Worm (Caenorhabditis elegans) whole organism, young adult: Measurements from ENCODE around the gene nlp-41.

Source experiments
- B0035.1 ChIP-seq: sonication (generic microtip); optimal IDR thresholded peaks from 2 replicates; lab custom pipeline; 2016; ENCODE audit warnings: missing genetic modification characterization, mild to moderate bottlenecking, missing compliant biosample characterization, missing genotype, missing genetic modification reagents
- B0261.1 ChIP-seq: sonication (generic microtip); optimal IDR thresholded peaks from 2 replicates; lab custom pipeline; 2016; ENCODE audit warnings: mild to moderate bottlenecking, missing genetic modification characterization, moderate library complexity, missing compliant biosample characterization
- D2030.7 ChIP-seq: fragments of 200-800 bp; sonication (Bioruptor generic); IDR thresholded peaks from 2 replicates; pipeline ENCODE4 v1.3.6; 2022; ENCODE audit warnings: missing genetic modification reagents, missing genetic modification characterization, missing compliant biosample characterization
- F23B12.7 ChIP-seq: sonication (generic microtip); optimal IDR thresholded peaks from 2 replicates; lab custom pipeline; 2017; ENCODE audit warnings: missing genetic modification characterization, mild to moderate bottlenecking, missing compliant biosample characterization, antibody characterized with exemption, moderate library complexity; ENCODE audit not compliant: insufficient read depth
- F49E8.2 ChIP-seq: sonication (generic microtip); optimal IDR thresholded peaks from 3 replicates; lab custom pipeline; 2017; ENCODE audit warnings: missing genetic modification characterization, mild to moderate bottlenecking, missing compliant biosample characterization, antibody characterized with exemption, moderate library complexity; ENCODE audit not compliant: insufficient read depth
- F52B5.7 ChIP-seq: sonication (generic microtip); optimal IDR thresholded peaks from 2 replicates; lab custom pipeline; 2016; ENCODE audit warnings: mild to moderate bottlenecking, missing genetic modification characterization, missing compliant biosample characterization
- F55B11.4 ChIP-seq: sonication (generic microtip); optimal IDR thresholded peaks from 2 replicates; lab custom pipeline; 2016; ENCODE audit warnings: missing compliant biosample characterization, missing genetic modification characterization, borderline replicate concordance; ENCODE audit not compliant: insufficient read depth
- F57A8.1 ChIP-seq: fragments of 200-800 bp; sonication (Bioruptor generic); optimal IDR thresholded peaks from 2 replicates; lab custom pipeline; 2018; ENCODE audit warnings: mild to moderate bottlenecking, missing genetic modification characterization, moderate library complexity, missing compliant biosample characterization
- F57C9.4 ChIP-seq: sonication (generic microtip); optimal IDR thresholded peaks from 2 replicates; lab custom pipeline; 2017; ENCODE audit warnings: mild to moderate bottlenecking, missing genetic modification characterization, missing compliant biosample characterization
- K11D2.4 ChIP-seq: fragments of 200-800 bp; sonication (Bioruptor generic); IDR thresholded peaks from 2 replicates; pipeline ENCODE4 v1.3.6; 2022; ENCODE audit warnings: missing genetic modification reagents, missing genetic modification characterization, missing compliant biosample characterization
- Y53F4B.3 ChIP-seq: fragments of 200-800 bp; sonication (Bioruptor generic); IDR thresholded peaks from 2 replicates; pipeline ENCODE4 v1.3.6; 2022; ENCODE audit warnings: missing genetic modification reagents, missing genetic modification characterization, missing compliant biosample characterization
- Y53G8AR.9 ChIP-seq: fragments of 200-800 bp; sonication (Bioruptor generic); conservative IDR thresholded peaks from 2 replicates; pipeline ENCODE4 v1.3.6; 2022; ENCODE audit warnings: missing genetic modification reagents, missing genetic modification characterization, missing compliant biosample characterization
- Y95B8A.8 ChIP-seq: fragments of 200-800 bp; sonication (Bioruptor generic); IDR thresholded peaks from 2 replicates; pipeline ENCODE4 v1.3.6; 2022; ENCODE audit warnings: missing genetic modification reagents, missing genetic modification characterization, missing compliant biosample characterization
- ZK185.1 ChIP-seq: sonication (generic microtip); optimal IDR thresholded peaks from 2 replicates; lab custom pipeline; 2016; ENCODE audit warnings: mild to moderate bottlenecking, missing genetic modification characterization, missing compliant biosample characterization; ENCODE audit not compliant: poor library complexity, severe bottlenecking
- atf-7 ChIP-seq: sonication (generic microtip); optimal IDR thresholded peaks from 2 replicates; lab custom pipeline; 2017; ENCODE audit warnings: mild to moderate bottlenecking, missing genetic modification characterization, missing compliant biosample characterization
- attf-6 ChIP-seq: fragments of 200-800 bp; sonication (Bioruptor generic); IDR thresholded peaks from 2 replicates; pipeline ENCODE4 v1.3.6; 2022; ENCODE audit warnings: missing genetic modification reagents, missing genetic modification characterization, missing compliant biosample characterization
- bed-2 ChIP-seq: fragments of 200-800 bp; sonication (Bioruptor generic); IDR thresholded peaks from 2 replicates; pipeline ENCODE4 v1.3.6; 2022; ENCODE audit warnings: missing genetic modification reagents, missing genetic modification characterization, missing compliant biosample characterization
- ceh-27 ChIP-seq: fragments of 200-800 bp; sonication (Bioruptor generic); optimal IDR thresholded peaks from 2 replicates; lab custom pipeline; 2018; ENCODE audit warnings: mild to moderate bottlenecking, missing genetic modification characterization, moderate library complexity, missing compliant biosample characterization
- ceh-40 ChIP-seq: fragments of 200-800 bp; sonication (Bioruptor generic); IDR thresholded peaks from 2 replicates; pipeline ENCODE4 v1.3.6; 2022; ENCODE audit warnings: missing genetic modification characterization, missing compliant biosample characterization
- chd-7 ChIP-seq: sonication (generic microtip); optimal IDR thresholded peaks from 2 replicates; lab custom pipeline; 2016; ENCODE audit warnings: mild to moderate bottlenecking, missing genetic modification characterization, moderate library complexity, missing compliant biosample characterization
- die-1 ChIP-seq: sonication (generic microtip); optimal IDR thresholded peaks from 2 replicates; lab custom pipeline; 2016; ENCODE audit warnings: missing genotype, mild to moderate bottlenecking, missing genetic modification characterization, missing compliant biosample characterization
- egl-18 ChIP-seq: fragments of 200-800 bp; sonication (Bioruptor generic); IDR thresholded peaks from 2 replicates; pipeline ENCODE4 v1.3.6; 2022; ENCODE audit warnings: missing genetic modification reagents, missing genetic modification characterization, missing compliant biosample characterization
- egrh-3 ChIP-seq: fragments of 200-800 bp; sonication (Bioruptor generic); IDR thresholded peaks from 2 replicates; pipeline ENCODE4 v1.3.6; 2022; ENCODE audit warnings: missing genetic modification reagents, missing genetic modification characterization, missing compliant biosample characterization
- ets-4 ChIP-seq: fragments of 200-800 bp; sonication (Bioruptor generic); optimal IDR thresholded peaks from 2 replicates; lab custom pipeline; 2018; ENCODE audit warnings: mild to moderate bottlenecking, missing genetic modification characterization, missing compliant biosample characterization
- gei-17 ChIP-seq: fragments of 200-800 bp; sonication (Bioruptor generic); optimal IDR thresholded peaks from 2 replicates; lab custom pipeline; 2018; ENCODE audit warnings: mild to moderate bottlenecking, missing genetic modification characterization, missing compliant biosample characterization
- hmg-1.2 ChIP-seq: fragments of 200-800 bp; sonication (Bioruptor generic); IDR thresholded peaks from 2 replicates; pipeline ENCODE4 v1.3.6; 2022; ENCODE audit warnings: missing genetic modification reagents, missing genetic modification characterization, missing compliant biosample characterization
- let-526 ChIP-seq: fragments of 200-800 bp; sonication (Bioruptor generic); IDR thresholded peaks from 2 replicates; pipeline ENCODE4 v1.3.6; 2022; ENCODE audit warnings: missing genetic modification reagents, missing genetic modification characterization, missing compliant biosample characterization
- lin-40 ChIP-seq: sonication (generic microtip); optimal IDR thresholded peaks from 2 replicates; lab custom pipeline; 2016; ENCODE audit warnings: missing genetic modification characterization, mild to moderate bottlenecking, missing compliant biosample characterization, missing genotype, missing genetic modification reagents
- lin-54 ChIP-seq: fragments of 200-800 bp; sonication (Bioruptor generic); optimal IDR thresholded peaks from 2 replicates; lab custom pipeline; 2018; ENCODE audit warnings: mild to moderate bottlenecking, missing genetic modification characterization, missing compliant biosample characterization
- lsl-1 ChIP-seq: fragments of 200-800 bp; sonication (Bioruptor generic); optimal IDR thresholded peaks from 2 replicates; lab custom pipeline; 2018; ENCODE audit warnings: mild to moderate bottlenecking, missing genetic modification characterization, moderate library complexity, missing compliant biosample characterization
- madf-6 ChIP-seq: fragments of 200-800 bp; sonication (Bioruptor generic); IDR thresholded peaks from 2 replicates; pipeline ENCODE4 v1.3.6; 2022; ENCODE audit warnings: missing genetic modification reagents, missing genetic modification characterization, missing compliant biosample characterization
- madf-8 ChIP-seq: fragments of 200-800 bp; sonication (Bioruptor generic); conservative IDR thresholded peaks from 2 replicates; pipeline ENCODE4 v1.3.6; 2022; ENCODE audit warnings: missing genetic modification reagents, missing genetic modification characterization, missing compliant biosample characterization
- mxl-1 ChIP-seq: sonication (generic microtip); optimal IDR thresholded peaks from 2 replicates; lab custom pipeline; 2016; ENCODE audit warnings: missing genetic modification characterization, missing compliant biosample characterization
- nfyb-1 ChIP-seq: fragments of 200-800 bp; sonication (Bioruptor generic); IDR thresholded peaks from 2 replicates; pipeline ENCODE4 v1.3.6; 2022; ENCODE audit warnings: missing genetic modification reagents, missing genetic modification characterization, missing compliant biosample characterization
- nhr-120 ChIP-seq: fragments of 200-800 bp; sonication (Bioruptor generic); IDR thresholded peaks from 2 replicates; pipeline ENCODE4 v1.3.6; 2022; ENCODE audit warnings: missing genetic modification characterization, missing compliant biosample characterization
- nhr-179 ChIP-seq: sonication (generic microtip); optimal IDR thresholded peaks from 2 replicates; lab custom pipeline; 2016; ENCODE audit warnings: mild to moderate bottlenecking, missing genetic modification characterization, missing compliant biosample characterization
- nhr-27 ChIP-seq: fragments of 200-800 bp; sonication (Bioruptor generic); optimal IDR thresholded peaks from 2 replicates; lab custom pipeline; 2018; ENCODE audit warnings: mild to moderate bottlenecking, missing genetic modification characterization, moderate library complexity, missing compliant biosample characterization
- nhr-80 ChIP-seq: sonication (generic microtip); optimal IDR thresholded peaks from 2 replicates; lab custom pipeline; 2016; ENCODE audit warnings: missing genetic modification characterization, missing compliant biosample characterization
- repo-1 ChIP-seq: sonication (generic microtip); optimal IDR thresholded peaks from 2 replicates; lab custom pipeline; 2017; ENCODE audit warnings: mild to moderate bottlenecking, missing genetic modification characterization, missing compliant biosample characterization
- somi-1 ChIP-seq: fragments of 200-800 bp; sonication (Bioruptor generic); optimal IDR thresholded peaks from 2 replicates; lab custom pipeline; 2018; ENCODE audit warnings: mild to moderate bottlenecking, missing genetic modification characterization, missing compliant biosample characterization
- unc-130 ChIP-seq: sonication (generic microtip); optimal IDR thresholded peaks from 2 replicates; lab custom pipeline; 2016; ENCODE audit warnings: missing genetic modification reagents, missing genetic modification characterization, missing compliant biosample characterization
- unc-62 ChIP-seq: fragments of 150-350 bp; optimal IDR thresholded peaks from 2 replicates; lab custom pipeline; 2014; ENCODE audit warnings: missing biosample characterization, missing genetic modification reagents, missing genetic modification characterization
- zim-3 ChIP-seq: sonication (generic microtip); optimal IDR thresholded peaks from 2 replicates; lab custom pipeline; 2017; ENCODE audit warnings: mild to moderate bottlenecking, missing genetic modification characterization, moderate library complexity, missing compliant biosample characterization
- ztf-25 ChIP-seq: fragments of 200-800 bp; sonication (Bioruptor generic); IDR thresholded peaks from 2 replicates; pipeline ENCODE4 v1.3.6; 2022; ENCODE audit warnings: missing genetic modification reagents, missing genetic modification characterization, missing compliant biosample characterization
- ztf-28 ChIP-seq: fragments of 200-800 bp; sonication (Bioruptor generic); IDR thresholded peaks from 2 replicates; pipeline ENCODE4 v1.3.6; 2022; ENCODE audit warnings: missing genetic modification reagents, missing genetic modification characterization, missing compliant biosample characterization

nlp-41 gene

DNA sequence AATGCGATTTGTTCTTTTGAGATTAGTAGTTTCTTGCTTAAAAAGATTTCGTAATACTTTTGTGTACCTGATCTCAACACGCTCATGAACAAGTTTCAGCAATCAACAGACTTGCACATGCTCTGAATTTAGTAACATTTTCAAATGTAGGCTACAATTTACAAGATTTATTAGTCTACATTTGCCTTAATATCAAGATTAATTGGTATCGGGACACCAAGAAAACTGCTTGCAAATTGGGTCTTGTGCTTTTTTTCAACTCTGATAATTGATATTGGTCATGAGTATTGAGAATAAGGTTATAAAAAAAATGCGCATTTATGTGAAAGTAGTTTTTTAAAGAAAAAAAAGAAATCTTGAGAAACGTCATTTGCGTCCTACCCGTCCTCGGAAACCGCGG lies 41.9 kb downstream of the nlp-41 start:
- no peak for TF ChIP-seq mxl-1
- no peak for TF ChIP-seq repo-1 (tag; lab: Kevin White, UChicago)
- TF ChIP-seq ztf-25 (GFP tag; lab: Robert Waterston, UW) = no peak
- TF ChIP-seq nhr-120 = no peak
- no peak for TF ChIP-seq Y95B8A.8 (GFP tag; lab: Robert Waterston, UW)
- no peak for TF ChIP-seq egrh-3
- TF ChIP-seq nhr-179 (tag; lab: Kevin White, UChicago) = no peak
- no peak for TF ChIP-seq die-1
- TF ChIP-seq madf-8 = no peak
- no peak for TF ChIP-seq gei-17 (GFP tag; lab: Kevin White, UChicago)
- no peak for TF ChIP-seq nhr-27 (tag; lab: Kevin White, UChicago)
- TF ChIP-seq F55B11.4 = no peak
- TF ChIP-seq ZK185.1 (tag; lab: Kevin White, UChicago) = no peak
- TF ChIP-seq, all 124 proteins: peak for 0

DNA sequence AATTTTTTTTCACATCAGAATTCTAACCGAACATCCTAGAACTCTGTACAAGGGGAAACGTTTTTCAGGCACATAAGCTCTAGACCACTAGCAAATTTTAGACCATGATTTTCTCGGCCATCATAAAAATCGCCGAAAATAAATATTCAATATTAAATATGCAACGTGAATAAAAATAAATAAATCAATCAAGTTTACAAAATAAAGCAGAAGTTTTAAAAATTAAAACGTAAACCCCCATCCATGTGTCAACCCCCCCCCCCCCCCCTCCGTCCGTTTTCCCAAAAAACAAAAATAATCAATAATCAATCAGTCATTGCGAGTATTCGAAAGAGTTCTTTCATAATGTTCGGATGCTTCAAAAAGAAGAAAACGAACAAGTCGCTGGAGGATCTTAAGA lies 42.6 kb downstream of the nlp-41 start, which contains the start of gene catp-4:
catp-4 (plus strand) TSS at position 301 of the 400 bp plus-strand sequence.
- TF ChIP-seq lsl-1 (no peak), attf-6 (GFP tag; lab: Robert Waterston, UW) (no peak), unc-62 (GFP tag; lab: Kevin White, UChicago) (no peak), egl-18 (GFP tag; lab: Robert Waterston, UW) (no peak), ceh-27 (GFP tag; lab: Kevin White, UChicago) (no peak), zim-3 (tag; lab: Kevin White, UChicago) (no peak), B0035.1 (tag; lab: Kevin White, UChicago) (no peak), madf-8 (no peak), D2030.7 (GFP tag; lab: Robert Waterston, UW) (no peak), Y53F4B.3 (GFP tag; lab: Robert Waterston, UW) (no peak), ZK185.1 (tag; lab: Kevin White, UChicago) (no peak), F52B5.7 (tag; lab: Kevin White, UChicago) (no peak), B0261.1 (tag; lab: Kevin White, UChicago) (no peak), lin-40 (no peak), ets-4 (GFP tag; lab: Kevin White, UChicago) (no peak), ceh-40 (no peak), ztf-28 (GFP tag; lab: Robert Waterston, UW) (no peak), F55B11.4 (no peak)

DNA sequence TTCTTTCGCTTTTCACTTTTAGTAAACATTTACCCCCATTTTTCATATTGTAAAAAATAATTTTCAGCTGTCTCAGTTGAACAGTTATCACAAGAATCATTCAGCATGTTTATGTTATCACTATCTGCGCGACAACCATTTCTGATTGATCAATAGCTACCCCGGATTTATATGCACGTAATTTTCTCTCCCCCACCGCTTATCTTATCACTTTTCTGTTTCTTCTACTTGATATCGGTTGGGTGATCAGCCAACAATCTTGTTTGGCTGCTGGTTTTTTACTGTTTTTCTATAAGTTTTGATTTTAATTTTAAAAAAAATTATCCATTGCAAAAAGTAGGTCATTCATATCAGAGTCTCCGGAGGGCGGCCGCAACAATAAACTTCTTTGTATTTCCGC lies 47.1 kb downstream of the nlp-41 start:
- TF ChIP-seq madf-6 (GFP tag; lab: Robert Waterston, UW) (0 out of 2 replicates have a peak, but pooled peaks have one; percentile 17), hmg-1.2 (GFP tag; lab: Robert Waterston, UW) (no peak), nhr-120 (no peak)

DNA sequence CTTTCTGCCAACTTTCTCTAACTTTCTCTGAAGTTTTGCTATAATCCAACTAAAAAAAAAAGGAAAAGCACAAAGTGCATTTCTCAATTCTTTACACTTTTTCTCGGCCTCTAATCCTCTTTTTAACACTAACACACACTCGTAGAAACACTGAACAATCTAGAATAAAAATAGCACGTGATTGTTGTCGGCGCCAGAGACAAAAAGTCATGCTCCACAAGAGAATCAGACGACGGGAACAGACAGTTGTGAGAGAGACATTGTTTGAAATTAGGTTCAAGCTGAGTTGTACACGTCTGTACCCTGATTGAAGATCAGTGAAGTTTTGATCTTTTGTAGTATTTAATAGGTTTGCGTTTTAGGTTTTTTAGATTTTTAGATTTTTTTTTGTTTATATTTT lies 47.7 kb downstream of the nlp-41 start:
- TF ChIP-seq bed-2 (GFP tag; lab: Robert Waterston, UW) = no peak
- no peak for TF ChIP-seq F57C9.4 (tag; lab: Kevin White, UChicago)
- TF ChIP-seq nfyb-1 (GFP tag; lab: Robert Waterston, UW) = peak; percentile 54; the same call in 1 of the 2 replicates
- peak; percentile 28 for TF ChIP-seq somi-1 (GFP tag; lab: Kevin White, UChicago)
- no peak for TF ChIP-seq unc-130 (GFP tag; lab: Kevin White, UChicago)
- peak; percentile 16; the same call in 1 of the 2 replicates for TF ChIP-seq hmg-1.2 (GFP tag; lab: Robert Waterston, UW)
- no peak for TF ChIP-seq ceh-27 (GFP tag; lab: Kevin White, UChicago)
- peak; percentile 31; the same call in 1 of the 2 replicates for TF ChIP-seq let-526 (GFP tag; lab: Robert Waterston, UW)
- peak; percentile 66 for TF ChIP-seq atf-7 (tag; lab: Kevin White, UChicago)
- TF ChIP-seq F49E8.2 (tag; lab: Kevin White, UChicago) = no peak
- TF ChIP-seq K11D2.4 (GFP tag; lab: Robert Waterston, UW) = peak; percentile 54; the same call in 1 of the 2 replicates
- peak; percentile 6 for TF ChIP-seq F23B12.7 (tag; lab: Kevin White, UChicago)
- TF ChIP-seq nhr-80 (tag; lab: Kevin White, UChicago) = peak; percentile 36
- TF ChIP-seq gei-17 (GFP tag; lab: Kevin White, UChicago) = no peak
- TF ChIP-seq lin-54 (GFP tag; lab: Kevin White, UChicago) = peak; percentile 40
- TF ChIP-seq chd-7 (tag; lab: Kevin White, UChicago) = peak; percentile 46
- no peak for TF ChIP-seq F57A8.1 (GFP tag; lab: Kevin White, UChicago)
- TF ChIP-seq Y53G8AR.9 (GFP tag; lab: Robert Waterston, UW) = no peak
